Fruit fly (Drosophila melanogaster): ENCODE data around the gene CG11151.

CG11151 gene

DNA sequence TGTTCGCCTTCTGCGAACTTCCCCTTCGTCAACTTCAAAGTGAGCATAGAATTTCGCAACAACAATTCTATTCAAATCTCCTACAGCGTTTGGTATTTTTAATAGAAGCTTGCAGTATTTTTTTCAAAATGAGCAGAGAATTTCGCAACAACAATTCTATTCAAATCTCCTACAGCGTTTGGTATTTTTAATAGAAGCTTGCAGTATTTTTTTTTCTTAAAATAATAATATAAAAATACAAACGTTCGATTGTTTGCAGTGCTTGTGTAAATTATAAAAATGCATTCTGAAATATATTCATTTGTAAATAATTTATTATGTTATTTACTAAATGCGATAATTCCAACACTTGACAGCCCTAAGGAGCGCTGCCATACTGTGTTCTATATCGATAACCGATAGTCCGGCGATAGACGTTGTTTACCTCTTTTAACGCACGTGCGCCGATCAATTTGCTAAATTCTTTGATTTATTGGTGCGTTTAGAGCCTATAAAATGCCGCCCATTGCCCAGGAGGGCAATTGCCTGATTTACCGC, 17.3 kb downstream of the CG11151 start, which contains the start of the genes CG32625 and Rtc1 (continued):
- TF ChIP-seq wek (GFP tag; optimal IDR thresholded peaks at IDR 0.05) (no peak), sna (GFP tag; IDR thresholded peaks at IDR 0.05; ENCODE audit: partially characterized antibody) (no peak), CG13296 (GFP tag; optimal IDR thresholded peaks at IDR 0.05) (peak; percentile 37), pan (optimal IDR thresholded peaks at IDR 0.05) (no peak), pan (GFP tag; optimal IDR thresholded peaks at IDR 0.05 in 1 of 2, IDR thresholded peaks at IDR 0.05 in 1 of 2) (no peak), klu (GFP tag; IDR thresholded peaks at IDR 0.05) (no peak), gro (GFP tag; optimal IDR thresholded peaks at IDR 0.05) (no peak), prd (optimal IDR thresholded peaks at IDR 0.05) (no peak), prd (GFP tag; IDR thresholded peaks at IDR 0.05) (peak; percentile 53; the same call in 2 of the 3 replicates), zen2 (GFP tag; IDR thresholded peaks at IDR 0.05; ENCODE audit: partially characterized antibody) (no peak), croc (GFP tag; conservative IDR thresholded peaks at IDR 0.05) (no peak), CG18619 (GFP tag; optimal IDR thresholded peaks at IDR 0.05) (no peak), CG42726 (GFP tag; IDR thresholded peaks at IDR 0.05; ENCODE audit: partially characterized antibody) (no peak), crc (GFP tag; optimal IDR thresholded peaks at IDR 0.05) (no peak), CG15479 (GFP tag; optimal IDR thresholded peaks at IDR 0.05) (peak; percentile 54), gce (GFP tag; IDR thresholded peaks at IDR 0.05) (no peak), CkIIα-i1 (GFP tag; IDR thresholded peaks at IDR 0.05) (no peak), CG2116 (GFP tag; optimal IDR thresholded peaks at IDR 0.05) (peak; percentile 43), CG1024 (GFP tag; IDR thresholded peaks at IDR 0.05) (peak; percentile 57), chn (GFP tag; optimal IDR thresholded peaks at IDR 0.05) (no peak), YL-1 (GFP tag; optimal IDR thresholded peaks at IDR 0.05) (peak; percentile 40), CG13775 (GFP tag; optimal IDR thresholded peaks at IDR 0.05) (peak; percentile 59), CG7928 (GFP tag; optimal IDR thresholded peaks at IDR 0.05) (no peak), Lim3 (GFP tag; IDR thresholded peaks at IDR 0.05) (no peak), mam (GFP tag; optimal IDR thresholded peaks at IDR 0.05) (no peak), her (GFP tag; optimal IDR thresholded peaks at IDR 0.05) (no peak), CG34422 (GFP tag; IDR thresholded peaks at IDR 0.05) (0 out of 3 replicates have a peak, but pooled peaks have one; percentile 22), CG8089 (GFP tag; optimal IDR thresholded peaks at IDR 0.05) (no peak), tin (GFP tag; optimal IDR thresholded peaks at IDR 0.05) (peak; percentile 52), lov (optimal IDR thresholded peaks at IDR 0.05) (no peak), lov (GFP tag; IDR thresholded peaks at IDR 0.05) (no peak), CG6254 (GFP tag; optimal IDR thresholded peaks at IDR 0.05) (no peak), Dfd (GFP tag; optimal IDR thresholded peaks at IDR 0.05) (no peak), Asciz (GFP tag; optimal IDR thresholded peaks at IDR 0.05) (no peak), CG4730 (GFP tag; IDR thresholded peaks at IDR 0.05) (0 out of 2 replicates have a peak, but pooled peaks have one; percentile 7), amos (GFP tag; IDR thresholded peaks at IDR 0.05; ENCODE audit: partially characterized antibody) (no peak; the same call in 1 of the 2 replicates), CG17385 (GFP tag; optimal IDR thresholded peaks at IDR 0.05) (peak; percentile 29), fu2 (GFP tag; optimal IDR thresholded peaks at IDR 0.05) (no peak), Mes4 (GFP tag; optimal IDR thresholded peaks at IDR 0.05) (no peak), tio (GFP tag; optimal IDR thresholded peaks at IDR 0.05) (no peak), pfk (GFP tag; optimal IDR thresholded peaks at IDR 0.05) (no peak), Scr (GFP tag; IDR thresholded peaks at IDR 0.05; ENCODE audit: partially characterized antibody) (peak; percentile 63), CG11504 (tag; optimal IDR thresholded peaks at IDR 0.05) (peak; percentile 60), tll (GFP tag; optimal IDR thresholded peaks at IDR 0.05) (no peak), CG12391 (tag; optimal IDR thresholded peaks at IDR 0.05) (peak; percentile 75), CG4617 (GFP tag; optimal IDR thresholded peaks at IDR 0.05; ENCODE audit: borderline replicate concordance) (peak; percentile 1), Vsx1 (GFP tag; optimal IDR thresholded peaks at IDR 0.05) (no peak), CG2202 (tag; optimal IDR thresholded peaks at IDR 0.05) (no peak), sisA (GFP tag; IDR thresholded peaks at IDR 0.05) (no peak; the same call in 1 of the 2 replicates), Elba2 (GFP tag; optimal IDR thresholded peaks at IDR 0.05) (no peak), CG1529 (GFP tag; optimal IDR thresholded peaks at IDR 0.05) (no peak)
